Fruit fly (Drosophila melanogaster): Measurements from ENCODE around the gene CG31810.

The CG31810 gene

dm6 chr2L:16887660-16888573 is 35.7 kb upstream of the CG31810 start, which contains the start of the genes osi and tweek (continued):
- TF ChIP-seq sc (optimal IDR thresholded peaks at IDR 0.05), result no peak
- peak; percentile 22 for TF ChIP-seq sc (GFP tag; optimal IDR thresholded peaks at IDR 0.05)
- peak; percentile 26 for TF ChIP-seq Usf (GFP tag; optimal IDR thresholded peaks at IDR 0.05)
- TF ChIP-seq lola (GFP tag; optimal IDR thresholded peaks at IDR 0.05), result peak in 1 of 3 experiments; percentile 78
- peak; percentile 90 for TF ChIP-seq Dll (GFP tag; IDR thresholded peaks at IDR 0.05; ENCODE audit: partially characterized antibody)
- peak; percentile 94 for TF ChIP-seq BEAF-32 (GFP tag; optimal IDR thresholded peaks at IDR 0.05)
- TF ChIP-seq CG30403 (GFP tag; optimal IDR thresholded peaks at IDR 0.05), result peak; percentile 87
- TF ChIP-seq Oaz (GFP tag; IDR thresholded peaks at IDR 0.05), result 0 out of 2 replicates have a peak, but pooled peaks have one; percentile 21
- no peak for TF ChIP-seq Asciz (GFP tag; optimal IDR thresholded peaks at IDR 0.05)
- TF ChIP-seq maf-S (GFP tag; optimal IDR thresholded peaks at IDR 0.05), result peak; percentile 32
- peak; percentile 74 for TF ChIP-seq gfzf (GFP tag; optimal IDR thresholded peaks at IDR 0.05)
- no peak; the same call in 1 of the 2 replicates for TF ChIP-seq vvl (GFP tag; IDR thresholded peaks at IDR 0.05)
- peak; percentile 68; the same call in 2 of the 3 replicates for TF ChIP-seq CG11456 (GFP tag; IDR thresholded peaks at IDR 0.05)
- TF ChIP-seq hbn (GFP tag; IDR thresholded peaks at IDR 0.05; ENCODE audit: partially characterized antibody), result peak; percentile 70
- TF ChIP-seq sens (GFP tag), result peak; percentile 89
- no peak for TF ChIP-seq Ravus (GFP tag; IDR thresholded peaks at IDR 0.05)
- no peak; the same call in 1 of the 2 replicates for TF ChIP-seq CG43689 (GFP tag; IDR thresholded peaks at IDR 0.05)
- TF ChIP-seq Fer2 (tag; optimal IDR thresholded peaks at IDR 0.05), result peak; percentile 0
- TF ChIP-seq phol (tag; optimal IDR thresholded peaks at IDR 0.05), result peak; percentile 72
- no peak for TF ChIP-seq CG11696 (GFP tag; IDR thresholded peaks at IDR 0.05)
- TF ChIP-seq row (GFP tag; IDR thresholded peaks at IDR 0.05), result peak; percentile 91
- TF ChIP-seq slp2 (GFP tag; optimal IDR thresholded peaks at IDR 0.05), result no peak
- TF ChIP-seq CG15479 (GFP tag; optimal IDR thresholded peaks at IDR 0.05), result no peak
- peak; percentile 5 for TF ChIP-seq Bdp1 (GFP tag; optimal IDR thresholded peaks at IDR 0.05)
- TF ChIP-seq Hmx (GFP tag; optimal IDR thresholded peaks at IDR 0.05), result no peak
- TF ChIP-seq B-H2 (GFP tag; optimal IDR thresholded peaks at IDR 0.05), result peak; percentile 28
- TF ChIP-seq Gsc (GFP tag; IDR thresholded peaks at IDR 0.05), result no peak
- TF ChIP-seq HmgZ (tag; optimal IDR thresholded peaks at IDR 0.05), result peak; percentile 35
- TF ChIP-seq CG34376 (GFP tag; optimal IDR thresholded peaks at IDR 0.05), result peak; percentile 20
- peak; percentile 57 for TF ChIP-seq CG9437 (GFP tag; optimal IDR thresholded peaks at IDR 0.05)
- no peak for TF ChIP-seq CG17568 (GFP tag; optimal IDR thresholded peaks at IDR 0.05)
- peak; percentile 60 to 61 for TF ChIP-seq dpn (GFP tag; optimal IDR thresholded peaks at IDR 0.05)
- peak; percentile 59 for TF ChIP-seq ttk (GFP tag; IDR thresholded peaks at IDR 0.05)
- peak; percentile 89 for TF ChIP-seq Doc3 (GFP tag; IDR thresholded peaks at IDR 0.05; ENCODE audit: partially characterized antibody)
- no peak for TF ChIP-seq CG12744 (GFP tag; optimal IDR thresholded peaks at IDR 0.05)
- TF ChIP-seq klu (GFP tag; IDR thresholded peaks at IDR 0.05), result peak; percentile 44; the same call in 1 of the 2 replicates
- TF ChIP-seq CG17385 (GFP tag; optimal IDR thresholded peaks at IDR 0.05), result peak; percentile 96
- TF ChIP-seq tup (GFP tag; optimal IDR thresholded peaks at IDR 0.05), result no peak
- 0 out of 2 replicates have a peak, but pooled peaks have one; percentile 9 for TF ChIP-seq CG7372 (GFP tag; IDR thresholded peaks at IDR 0.05)
- no peak for TF ChIP-seq Taf1 (GFP tag; IDR thresholded peaks at IDR 0.05)
- no peak for TF ChIP-seq CG8388 (GFP tag; optimal IDR thresholded peaks at IDR 0.05)
- 0 out of 2 replicates have a peak, but pooled peaks have one; percentile 8 for TF ChIP-seq CG17328 (GFP tag; IDR thresholded peaks at IDR 0.05)
- TF ChIP-seq CG18764 (GFP tag; optimal IDR thresholded peaks at IDR 0.05), result no peak
- peak; percentile 87 for TF ChIP-seq vnd (GFP tag; IDR thresholded peaks at IDR 0.05; ENCODE audit: partially characterized antibody)
- peak; percentile 42 for TF ChIP-seq al (GFP tag; IDR thresholded peaks at IDR 0.05)
- peak; percentile 11 for TF ChIP-seq tx (GFP tag; optimal IDR thresholded peaks at IDR 0.05)
- TF ChIP-seq Dek (tag; optimal IDR thresholded peaks at IDR 0.05), result peak; percentile 71
- TF ChIP-seq CG13296 (GFP tag; optimal IDR thresholded peaks at IDR 0.05), result no peak
